Fruit fly (Drosophila melanogaster): ENCODE results near the gene CG46059.
A peak's percentile ranks its signal among the peaks of the same experiment; 100 is the strongest.

DNA sequence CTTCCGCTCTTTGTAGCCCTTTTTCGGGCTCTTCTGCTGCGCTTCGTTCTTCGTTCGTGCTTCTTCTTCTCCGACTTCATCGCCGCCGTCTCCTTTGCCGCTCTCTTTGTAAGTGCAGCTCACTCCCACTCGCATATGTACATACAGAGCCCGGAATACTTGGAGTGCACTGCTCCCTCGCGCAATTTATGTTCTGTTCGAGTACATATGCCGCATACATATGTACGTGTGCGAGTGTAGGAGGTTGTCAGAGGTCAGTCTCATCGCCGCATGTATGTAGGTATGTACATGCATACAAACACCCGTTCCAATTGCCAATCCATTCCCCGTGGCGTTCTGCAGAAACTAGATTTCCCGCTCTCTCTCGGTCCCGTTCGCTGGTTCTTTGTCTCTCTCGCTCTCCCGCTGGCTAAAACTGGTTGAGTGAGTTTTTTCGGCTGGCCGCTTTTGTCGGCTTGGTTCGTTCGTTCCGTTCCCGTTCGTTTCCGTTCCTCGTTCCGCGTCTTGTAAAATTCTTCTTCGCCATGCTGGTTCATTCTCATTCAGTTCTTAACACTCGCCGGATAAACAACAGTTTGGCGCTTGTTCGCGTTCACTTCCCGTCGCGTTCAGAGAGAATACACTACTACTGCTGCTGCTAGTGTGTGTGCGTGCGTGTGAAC is 25.5 kb downstream of the CG46059 start:
- no peak for TF ChIP-seq Jra (GFP tag; optimal IDR thresholded peaks at IDR 0.05)
- peak; percentile 50 for TF ChIP-seq tai (GFP tag; optimal IDR thresholded peaks at IDR 0.05)
- TF ChIP-seq psq (GFP tag; optimal IDR thresholded peaks at IDR 0.05), result peak; percentile 86
- peak; percentile 37 for TF ChIP-seq Hr83 (GFP tag; optimal IDR thresholded peaks at IDR 0.05; ENCODE audit: poor library complexity, severe bottlenecking)

Data from whole organism, wandering third instar larva.